Fruit fly (Drosophila melanogaster) whole organism, embryonic: ENCODE data around the gene mxt.

Source experiments
- Atf3 ChIP-seq: fragments of 200-800 bp; sonication (Bioruptor generic); optimal IDR thresholded peaks from 3 replicates; lab custom pipeline; 2016; ENCODE audit warnings: missing biosample characterization, missing genetic modification characterization
- Bteb2 ChIP-seq: fragments of 200-800 bp; sonication (Bioruptor generic); optimal IDR thresholded peaks from 2 replicates; lab custom pipeline; 2016; ENCODE audit warnings: missing biosample characterization, missing genetic modification characterization
- CG10462 ChIP-seq: fragments of 200-800 bp; sonication (Bioruptor generic); optimal IDR thresholded peaks from 2 replicates; lab custom pipeline; 2016; ENCODE audit warnings: missing biosample characterization, missing genetic modification characterization
- CG11398 ChIP-seq: fragments of 200-800 bp; sonication (Bioruptor generic); optimal IDR thresholded peaks from 2 replicates; lab custom pipeline; 2016; ENCODE audit warnings: missing biosample characterization, missing genetic modification characterization
- CG11560 ChIP-seq: fragments of 200-800 bp; sonication (Bioruptor generic); IDR thresholded peaks from 3 replicates; pipeline ENCODE4 v1.3.6; 2022; ENCODE audit warnings: missing biosample characterization, missing genetic modification characterization
- CG12219 ChIP-seq: fragments of 200-800 bp; sonication (Bioruptor generic); optimal IDR thresholded peaks from 3 replicates; lab custom pipeline; 2018; ENCODE audit warnings: missing biosample characterization, mild to moderate bottlenecking, missing genetic modification characterization
- CG12769 ChIP-seq: fragments of 200-800 bp; sonication (Bioruptor generic); optimal IDR thresholded peaks from 2 replicates; lab custom pipeline; 2019; ENCODE audit warnings: missing biosample characterization, mild to moderate bottlenecking, missing genetic modification characterization, moderate library complexity
- CG13624 ChIP-seq: fragments of 200-800 bp; sonication (Bioruptor generic); optimal IDR thresholded peaks from 2 replicates; lab custom pipeline; 2016; ENCODE audit warnings: missing biosample characterization, missing genetic modification characterization
- CG13775 ChIP-seq: fragments of 200-800 bp; sonication (Bioruptor generic); optimal IDR thresholded peaks from 3 replicates; lab custom pipeline; 2017; ENCODE audit warnings: missing biosample characterization, mild to moderate bottlenecking, missing genetic modification characterization
- CG13894 ChIP-seq: fragments of 200-800 bp; sonication (Bioruptor generic); optimal IDR thresholded peaks from 3 replicates; lab custom pipeline; 2018; ENCODE audit warnings: missing biosample characterization, mild to moderate bottlenecking, missing genetic modification characterization, moderate library complexity
- CG15011 ChIP-seq: fragments of 200-800 bp; sonication (Bioruptor generic); optimal IDR thresholded peaks from 3 replicates; lab custom pipeline; 2018; ENCODE audit warnings: missing biosample characterization, mild to moderate bottlenecking, missing genetic modification characterization
- CG1529 ChIP-seq: fragments of 200-800 bp; sonication (Bioruptor generic); optimal IDR thresholded peaks from 3 replicates; lab custom pipeline; 2018; ENCODE audit warnings: missing biosample characterization, missing genetic modification characterization
- CG2129 ChIP-seq: fragments of 200-800 bp; sonication (Bioruptor generic); IDR thresholded peaks from 2 replicates; pipeline ENCODE4 v1.3.6; 2022; ENCODE audit warnings: missing biosample characterization, missing genetic modification characterization; ENCODE audit not compliant: partially characterized antibody
- CG3065 ChIP-seq: fragments of 200-800 bp; sonication (Bioruptor generic); optimal IDR thresholded peaks from 2 replicates; lab custom pipeline; 2016; ENCODE audit warnings: missing biosample characterization, missing genetic modification characterization
- CG6254 ChIP-seq: fragments of 200-800 bp; sonication (Bioruptor generic); optimal IDR thresholded peaks from 3 replicates; lab custom pipeline; 2017; ENCODE audit warnings: mild to moderate bottlenecking, missing biosample characterization, missing genetic modification reagents, missing genetic modification characterization
- CG7745 ChIP-seq: fragments of 200-800 bp; sonication (Bioruptor generic); optimal IDR thresholded peaks from 2 replicates; lab custom pipeline; 2018; ENCODE audit warnings: missing biosample characterization, mild to moderate bottlenecking, missing genetic modification characterization, moderate library complexity
- CG7839 ChIP-seq: fragments of 200-800 bp; sonication (Bioruptor generic); optimal IDR thresholded peaks from 3 replicates; lab custom pipeline; 2018; ENCODE audit warnings: missing biosample characterization, mild to moderate bottlenecking, missing genetic modification characterization, moderate library complexity
- CG8924 ChIP-seq: fragments of 200-800 bp; optimal IDR thresholded peaks from 3 replicates; lab custom pipeline; 2019; ENCODE audit warnings: missing biosample characterization, mild to moderate bottlenecking, missing genetic modification characterization, moderate library complexity
- Camta ChIP-seq: fragments of 200-800 bp; sonication (Bioruptor generic); optimal IDR thresholded peaks from 2 replicates; lab custom pipeline; 2016; ENCODE audit warnings: missing biosample characterization, missing genetic modification characterization
- Doc2 ChIP-seq: fragments of 200-800 bp; sonication (Bioruptor generic); IDR thresholded peaks from 2 replicates; pipeline ENCODE4 v1.3.6; 2022; ENCODE audit warnings: missing biosample characterization, missing genetic modification characterization
- Dp ChIP-seq: fragments of 200-800 bp; sonication (Bioruptor generic); optimal IDR thresholded peaks from 2 replicates; lab custom pipeline; 2018; ENCODE audit warnings: missing biosample characterization, mild to moderate bottlenecking, missing genetic modification characterization, moderate library complexity
- Fer2 ChIP-seq: fragments of 200-800 bp; sonication (Bioruptor generic); optimal IDR thresholded peaks from 2 replicates; lab custom pipeline; 2018; ENCODE audit warnings: missing biosample characterization, mild to moderate bottlenecking, missing genetic modification characterization, moderate library complexity
- HLHmδ ChIP-seq: fragments of 200-800 bp; sonication (Bioruptor generic); optimal IDR thresholded peaks from 2 replicates; lab custom pipeline; 2018; ENCODE audit warnings: missing biosample characterization, mild to moderate bottlenecking, missing genetic modification characterization, moderate library complexity
- Hmr ChIP-seq: fragments of 200-800 bp; sonication (Bioruptor generic); optimal IDR thresholded peaks from 3 replicates; lab custom pipeline; 2017; ENCODE audit warnings: mild to moderate bottlenecking, missing biosample characterization, missing genetic modification reagents, missing genetic modification characterization
- Hr78 ChIP-seq, 2 experiments: fragments of 200-800 bp in 1 of 2; fragments of >200 bp in 1 of 2; sonication (Bioruptor generic) in 1 of 2; optimal IDR thresholded peaks; 2 replicates each; lab custom pipeline; 2017 to 2019; ENCODE audit warnings: missing biosample characterization in 2 of 2, missing genetic modification characterization in 2 of 2, mild to moderate bottlenecking in 1 of 2, moderate library complexity in 1 of 2
- Med ChIP-seq: fragments of 200-800 bp; sonication (Bioruptor generic); peaks from one replicate; lab custom pipeline; 2016; ENCODE audit warnings: missing biosample characterization, missing genetic modification characterization, mild to moderate bottlenecking, inconsistent platforms, moderate library complexity
- Meics ChIP-seq: fragments of 200-800 bp; sonication (Bioruptor generic); optimal IDR thresholded peaks from 2 replicates; lab custom pipeline; 2017; ENCODE audit warnings: missing biosample characterization, mild to moderate bottlenecking, missing genetic modification characterization
- NFAT ChIP-seq: fragments of 200-800 bp; sonication (Bioruptor generic); IDR thresholded peaks from 2 replicates; pipeline ENCODE4 v1.3.6; 2022; ENCODE audit warnings: missing biosample characterization, missing genetic modification characterization
- Poxn ChIP-seq: fragments of 200-800 bp; sonication (Bioruptor generic); IDR thresholded peaks from 2 replicates; pipeline ENCODE4 v1.3.6; 2022; ENCODE audit warnings: missing biosample characterization, missing genetic modification characterization
- Sin3A ChIP-seq: fragments of >200 bp; optimal IDR thresholded peaks from 2 replicates; lab custom pipeline; 2018
- Six4 ChIP-seq: fragments of 200-800 bp; sonication (Bioruptor generic); optimal IDR thresholded peaks from 2 replicates; lab custom pipeline; 2016; ENCODE audit warnings: missing biosample characterization, missing genetic modification characterization
- Trl ChIP-seq, 3 experiments: fragments of >200 bp in 2 of 3; fragments of 200-800 bp in 1 of 3; sonication (Bioruptor generic) in 1 of 3; optimal IDR thresholded peaks; 2 replicates in 1 of 3; 3 replicates in 2 of 3; lab custom pipeline; 2016 to 2017; ENCODE audit warnings: missing biosample characterization in 1 of 3, missing genetic modification characterization in 1 of 3
- Xbp1 ChIP-seq: fragments of 200-800 bp; sonication (Bioruptor generic); optimal IDR thresholded peaks from 3 replicates; lab custom pipeline; 2016; ENCODE audit warnings: missing biosample characterization, mild to moderate bottlenecking, missing genetic modification characterization
- aop ChIP-seq: fragments of 200-800 bp; sonication (Bioruptor generic); IDR thresholded peaks from 2 replicates; pipeline ENCODE4 v1.3.6; 2022; ENCODE audit warnings: missing biosample characterization, missing genetic modification characterization
- btn ChIP-seq: fragments of 200-800 bp; sonication (Bioruptor generic); optimal IDR thresholded peaks from 2 replicates; lab custom pipeline; 2016; ENCODE audit warnings: missing biosample characterization, missing genetic modification characterization
- cato ChIP-seq: fragments of 200-800 bp; sonication (Bioruptor generic); optimal IDR thresholded peaks from 2 replicates; lab custom pipeline; 2016; ENCODE audit warnings: missing biosample characterization, missing genetic modification characterization, borderline replicate concordance
- chinmo ChIP-seq: fragments of 200-800 bp; sonication (Bioruptor generic); IDR thresholded peaks from 4 replicates; pipeline ENCODE4 v1.3.6; 2022; ENCODE audit warnings: missing biosample characterization, missing genetic modification characterization; ENCODE audit not compliant: partially characterized antibody
- dan ChIP-seq: fragments of 200-800 bp; sonication (Bioruptor generic); IDR thresholded peaks from 2 replicates; pipeline ENCODE4 v1.3.6; 2022; ENCODE audit warnings: missing biosample characterization, missing genetic modification characterization
- fd64A ChIP-seq: fragments of 200-800 bp; sonication (Bioruptor generic); optimal IDR thresholded peaks from 3 replicates; lab custom pipeline; 2018; ENCODE audit warnings: missing biosample characterization, mild to moderate bottlenecking, missing genetic modification characterization
- ftz-f1 ChIP-seq: fragments of 200-800 bp; sonication (Bioruptor generic); optimal IDR thresholded peaks from 2 replicates; lab custom pipeline; 2016; ENCODE audit warnings: missing biosample characterization, missing genetic modification characterization
- gcm ChIP-seq: fragments of 200-800 bp; sonication (Bioruptor generic); optimal IDR thresholded peaks from 2 replicates; lab custom pipeline; 2019; ENCODE audit warnings: missing biosample characterization, mild to moderate bottlenecking, missing genetic modification characterization, moderate library complexity
- gem ChIP-seq: fragments of 200-800 bp; sonication (Bioruptor generic); optimal IDR thresholded peaks from 2 replicates; lab custom pipeline; 2019; ENCODE audit warnings: missing biosample characterization, mild to moderate bottlenecking, missing genetic modification characterization, moderate library complexity
- ham ChIP-seq: fragments of 200-800 bp; sonication (Bioruptor generic); IDR thresholded peaks from 2 replicates; pipeline ENCODE4 v1.3.6; 2022; ENCODE audit warnings: missing biosample characterization, missing genetic modification characterization
- peb ChIP-seq: fragments of 200-800 bp; sonication (Bioruptor generic); IDR thresholded peaks from 2 replicates; pipeline ENCODE4 v1.3.6; 2022; ENCODE audit warnings: missing biosample characterization, missing genetic modification characterization
- pfk ChIP-seq: fragments of 200-800 bp; sonication (Bioruptor generic); optimal IDR thresholded peaks from 2 replicates; lab custom pipeline; 2018; ENCODE audit warnings: missing biosample characterization, mild to moderate bottlenecking, missing genetic modification characterization, moderate library complexity
- tll ChIP-seq, 2 experiments: fragments of 200-800 bp in 1 of 2; fragments of >200 bp in 1 of 2; sonication (Bioruptor generic) in 1 of 2; optimal IDR thresholded peaks; 2 replicates each; lab custom pipeline; 2017 to 2019; ENCODE audit warnings: missing biosample characterization in 2 of 2, missing genetic modification characterization in 2 of 2, mild to moderate bottlenecking in 1 of 2, moderate library complexity in 1 of 2
- ttk ChIP-seq: fragments of 200-800 bp; sonication (Bioruptor generic); IDR thresholded peaks from 2 replicates; pipeline ENCODE4 v2.1.2; 2022; ENCODE audit warnings: missing biosample characterization, missing genetic modification characterization
- wek ChIP-seq: fragments of 200-800 bp; sonication (Bioruptor generic); optimal IDR thresholded peaks from 3 replicates; lab custom pipeline; 2018; ENCODE audit warnings: missing biosample characterization, mild to moderate bottlenecking, missing genetic modification characterization, moderate library complexity

The mxt gene

dm6 chr2L:4852605-4853102, 5.6 kb upstream of the mxt start, which contains the start of gene smog (continued):
- TF ChIP-seq HLHmδ (GFP tag; lab: Kevin White, UChicago): no peak
- TF ChIP-seq Trl (optimal IDR thresholded peaks at IDR 0.05; lab: Kevin White, UChicago): peak in 1 of 2 experiments; percentile 2
- no peak for TF ChIP-seq Trl (GFP tag; optimal IDR thresholded peaks at IDR 0.05; lab: Kevin White, UChicago)
- TF ChIP-seq CG7839 (tag; lab: Kevin White, UChicago): no peak
- TF ChIP-seq Bteb2: no peak
- TF ChIP-seq Med: no peak

DNA sequence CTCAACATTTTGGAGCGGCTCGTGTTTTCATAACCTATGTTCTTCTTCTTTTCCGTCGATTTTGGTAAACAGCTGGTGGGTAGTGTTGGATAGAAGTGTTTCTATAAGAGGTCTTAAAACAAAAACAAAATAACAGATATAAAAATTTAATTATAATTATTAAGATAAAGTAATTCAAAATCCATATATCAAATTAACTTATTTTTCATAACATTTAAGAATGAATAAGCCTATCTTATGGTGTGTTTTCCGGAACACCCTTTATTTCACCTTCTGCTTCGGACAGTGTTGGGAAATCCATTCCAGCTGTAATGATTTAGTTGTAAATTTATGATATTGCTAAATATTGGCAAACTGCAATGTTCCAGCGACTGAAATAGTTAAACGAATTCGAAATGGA, 3.3 kb upstream of the mxt start, which contains the start of the genes mRpS2 and Mon1:
mRpS2 (minus strand) TSS at position 64 of the 400 bp plus-strand sequence.
Mon1 (plus strand) TSS at position 286 of the 400 bp plus-strand sequence.
- peak; percentile 96 for TF ChIP-seq CG8924 (tag; lab: Kevin White, UChicago)
- peak; percentile 86 for TF ChIP-seq peb (GFP tag; lab: Robert Waterston, UW)
- TF ChIP-seq Sin3A: no peak
- TF ChIP-seq NFAT (GFP tag; lab: Robert Waterston, UW): peak; percentile 97
- TF ChIP-seq ftz-f1 (GFP tag; lab: Kevin White, UChicago): peak; percentile 61
- no peak for TF ChIP-seq btn (GFP tag; lab: Kevin White, UChicago)
- TF ChIP-seq pfk: peak; percentile 27
- TF ChIP-seq CG11560 (tag; lab: Robert Waterston, UW): peak; percentile 80
- TF ChIP-seq cato (GFP tag; lab: Kevin White, UChicago): peak; percentile 83
- peak; percentile 92 for TF ChIP-seq Six4 (GFP tag; lab: Kevin White, UChicago)
- peak; percentile 96 for TF ChIP-seq Meics (GFP tag; lab: Kevin White, UChicago)
- no peak for TF ChIP-seq chinmo
- no peak for TF ChIP-seq CG15011
- TF ChIP-seq Camta (GFP tag; lab: Kevin White, UChicago): peak; percentile 75
- TF ChIP-seq Xbp1: peak; percentile 96
- TF ChIP-seq CG1529 (GFP tag; lab: Kevin White, UChicago): peak; percentile 83
- TF ChIP-seq CG11398 (GFP tag; lab: Kevin White, UChicago): peak; percentile 39
- peak; percentile 79 for TF ChIP-seq wek (GFP tag; lab: Kevin White, UChicago)
- peak; percentile 35 for TF ChIP-seq Atf3 (GFP tag; lab: Kevin White, UChicago)
- TF ChIP-seq CG13894 (tag; lab: Kevin White, UChicago): peak; percentile 94
- TF ChIP-seq CG2129 (GFP tag; lab: Robert Waterston, UW): no peak
- TF ChIP-seq ham (GFP tag; lab: Robert Waterston, UW): peak; percentile 79
- TF ChIP-seq CG13775: peak; percentile 94
- TF ChIP-seq Poxn (GFP tag; lab: Robert Waterston, UW): peak; percentile 82
- TF ChIP-seq CG13624 (GFP tag; lab: Kevin White, UChicago): peak; percentile 80
- peak; percentile 89 for TF ChIP-seq CG6254 (GFP tag; lab: Kevin White, UChicago)
- TF ChIP-seq Hr78 (GFP tag; optimal IDR thresholded peaks at IDR 0.05; lab: Kevin White, UChicago): peak in 1 of 2 experiments; percentile 78
- no peak for TF ChIP-seq dan (GFP tag; lab: Robert Waterston, UW)
- peak; percentile 88 for TF ChIP-seq CG10462
- TF ChIP-seq CG12219 (GFP tag; lab: Kevin White, UChicago): peak; percentile 71
- peak; percentile 95 for TF ChIP-seq gcm (GFP tag; lab: Kevin White, UChicago)
- TF ChIP-seq gem (tag; lab: Kevin White, UChicago): peak; percentile 99
- TF ChIP-seq Fer2: peak; percentile 93
- TF ChIP-seq Doc2: peak; percentile 73; the same call in 1 of the 2 replicates
- peak; percentile 95 for TF ChIP-seq ttk (GFP tag; lab: Robert Waterston, UW)
- no peak for TF ChIP-seq CG7745 (tag; lab: Kevin White, UChicago)
- TF ChIP-seq tll (GFP tag; optimal IDR thresholded peaks at IDR 0.05; lab: Kevin White, UChicago): no peak
- peak; percentile 97 for TF ChIP-seq Hmr (GFP tag; lab: Kevin White, UChicago)
- peak; percentile 81 for TF ChIP-seq CG3065
- TF ChIP-seq Dp (GFP tag; lab: Kevin White, UChicago): peak; percentile 10
- peak; percentile 37 for TF ChIP-seq fd64A
- TF ChIP-seq CG12769 (tag; lab: Kevin White, UChicago): peak; percentile 81
- TF ChIP-seq aop (GFP tag; lab: Robert Waterston, UW): peak; percentile 82
